Fruit fly (Drosophila melanogaster): Measurements from ENCODE around the gene CG5506.

dm6 chr3L:17926575-17927276 lies 42.5 kb upstream of the CG5506 start:
- no peak for TF ChIP-seq lz (GFP tag; optimal IDR thresholded peaks at IDR 0.05)
- TF ChIP-seq CG16779 (tag; optimal IDR thresholded peaks at IDR 0.05): no peak
- TF ChIP-seq spab (GFP tag; optimal IDR thresholded peaks at IDR 0.05): peak; percentile 62
- TF ChIP-seq CG4318 (GFP tag; optimal IDR thresholded peaks at IDR 0.05): no peak
- no peak for TF ChIP-seq Hr39 (GFP tag; optimal IDR thresholded peaks at IDR 0.05)
- peak; percentile 16 to 47 for TF ChIP-seq salr (GFP tag; optimal IDR thresholded peaks at IDR 0.05)
- no peak for TF ChIP-seq Eip93F (GFP tag; optimal IDR thresholded peaks at IDR 0.05)
- TF ChIP-seq CG6276 (GFP tag; optimal IDR thresholded peaks at IDR 0.05): no peak
- TF ChIP-seq CG10669 (GFP tag; optimal IDR thresholded peaks at IDR 0.05): peak; percentile 52
- TF ChIP-seq CG11762 (GFP tag; optimal IDR thresholded peaks at IDR 0.05; ENCODE audit: insufficient read depth): no peak

All from whole organism, prepupa.